Fruit fly (Drosophila melanogaster) whole organism, embryonic: ENCODE results near the gene CG18563.

Experiments used
- Awh ChIP-seq: fragments of 200-800 bp; sonication (Bioruptor generic); IDR thresholded peaks from 2 replicates; pipeline ENCODE4, ENCODE4 v1.3.6; 2022; ENCODE audit warnings: missing biosample characterization, missing genetic modification characterization
- CG10654 ChIP-seq: fragments of 200-800 bp; sonication (Bioruptor generic); optimal IDR thresholded peaks from 2 replicates; lab custom pipeline; 2016; ENCODE audit warnings: missing biosample characterization, missing genetic modification characterization
- CG11247 ChIP-seq: fragments of 200-800 bp; sonication (Bioruptor generic); IDR thresholded peaks from 2 replicates; pipeline ENCODE4 v1.3.6; 2022; ENCODE audit warnings: missing biosample characterization, missing genetic modification characterization
- CG11504 ChIP-seq: fragments of 200-800 bp; sonication (Bioruptor generic); optimal IDR thresholded peaks from 3 replicates; lab custom pipeline; 2019; ENCODE audit warnings: missing biosample characterization, mild to moderate bottlenecking, missing genetic modification characterization, moderate library complexity
- CG11723 ChIP-seq: fragments of 200-800 bp; sonication (Bioruptor generic); optimal IDR thresholded peaks from 2 replicates; lab custom pipeline; 2017; ENCODE audit warnings: missing biosample characterization, mild to moderate bottlenecking, missing genetic modification characterization
- CG12104 ChIP-seq: fragments of 200-800 bp; sonication (Bioruptor generic); optimal IDR thresholded peaks from 3 replicates; lab custom pipeline; 2016; ENCODE audit warnings: missing biosample characterization, missing genetic modification characterization
- CG12236 ChIP-seq: fragments of 200-800 bp; sonication (Bioruptor generic); optimal IDR thresholded peaks from 2 replicates; lab custom pipeline; 2016; ENCODE audit warnings: missing biosample characterization, missing genetic modification characterization
- CG12744 ChIP-seq: fragments of 200-800 bp; sonication (Bioruptor generic); optimal IDR thresholded peaks from 2 replicates; lab custom pipeline; 2016; ENCODE audit warnings: missing biosample characterization, missing genetic modification characterization
- CG12769 ChIP-seq: fragments of 200-800 bp; sonication (Bioruptor generic); optimal IDR thresholded peaks from 2 replicates; lab custom pipeline; 2019; ENCODE audit warnings: missing biosample characterization, mild to moderate bottlenecking, missing genetic modification characterization, moderate library complexity
- CG15479 ChIP-seq: fragments of 200-800 bp; sonication (Bioruptor generic); optimal IDR thresholded peaks from 3 replicates; lab custom pipeline; 2019; ENCODE audit warnings: missing biosample characterization, mild to moderate bottlenecking, missing genetic modification characterization, moderate library complexity
- CG1602 ChIP-seq: fragments of 200-800 bp; sonication (Bioruptor generic); optimal IDR thresholded peaks from 3 replicates; lab custom pipeline; 2016; ENCODE audit warnings: missing biosample characterization, missing genetic modification characterization
- CG17912 ChIP-seq: fragments of 200-800 bp; sonication (Bioruptor generic); optimal IDR thresholded peaks from 2 replicates; lab custom pipeline; 2018; ENCODE audit warnings: missing biosample characterization, mild to moderate bottlenecking, missing genetic modification characterization
- CG3065 ChIP-seq: fragments of 200-800 bp; sonication (Bioruptor generic); optimal IDR thresholded peaks from 2 replicates; lab custom pipeline; 2016; ENCODE audit warnings: missing biosample characterization, missing genetic modification characterization
- CG31365 ChIP-seq: fragments of 200-800 bp; sonication (Bioruptor generic); optimal IDR thresholded peaks from 2 replicates; lab custom pipeline; 2018; ENCODE audit warnings: missing biosample characterization, mild to moderate bottlenecking, missing genetic modification characterization
- CG3847 ChIP-seq: fragments of 200-800 bp; sonication (Bioruptor generic); IDR thresholded peaks from 2 replicates; pipeline ENCODE4 v1.3.6; 2022; ENCODE audit warnings: missing biosample characterization, missing genetic modification characterization
- CG3995 ChIP-seq: fragments of 200-800 bp; sonication (Bioruptor generic); optimal IDR thresholded peaks from 3 replicates; lab custom pipeline; 2016; ENCODE audit warnings: missing biosample characterization, missing genetic modification characterization
- CG4617 ChIP-seq: fragments of 200-800 bp; sonication (Bioruptor generic); optimal IDR thresholded peaks from 3 replicates; lab custom pipeline; 2016; ENCODE audit warnings: missing biosample characterization, missing genetic modification characterization, borderline replicate concordance
- CG4854 ChIP-seq: fragments of 200-800 bp; sonication (Bioruptor generic); optimal IDR thresholded peaks from 2 replicates; lab custom pipeline; 2016; ENCODE audit warnings: missing biosample characterization, missing genetic modification characterization, inconsistent platforms
- CG5180 ChIP-seq: fragments of 200-800 bp; sonication (Bioruptor generic); optimal IDR thresholded peaks from 3 replicates; lab custom pipeline; 2017; ENCODE audit warnings: missing biosample characterization, missing genetic modification characterization, mild to moderate bottlenecking, moderate library complexity, missing genetic modification reagents
- CG7928 ChIP-seq: fragments of 200-800 bp; sonication (Bioruptor generic); optimal IDR thresholded peaks from 2 replicates; lab custom pipeline; 2017; ENCODE audit warnings: missing biosample characterization, mild to moderate bottlenecking, missing genetic modification characterization
- CG9727 ChIP-seq: fragments of 200-800 bp; sonication (Bioruptor generic); optimal IDR thresholded peaks from 3 replicates; lab custom pipeline; 2017; ENCODE audit warnings: missing biosample characterization, mild to moderate bottlenecking, missing genetic modification characterization
- CG9876 ChIP-seq: fragments of 200-800 bp; sonication (Bioruptor generic); optimal IDR thresholded peaks from 2 replicates; lab custom pipeline; 2016; ENCODE audit warnings: missing biosample characterization, missing genetic modification characterization
- CHES-1-like ChIP-seq: fragments of 200-800 bp; sonication (Bioruptor generic); optimal IDR thresholded peaks from 2 replicates; lab custom pipeline; 2016; ENCODE audit warnings: missing biosample characterization, missing genetic modification characterization
- Camta ChIP-seq: fragments of 200-800 bp; sonication (Bioruptor generic); optimal IDR thresholded peaks from 2 replicates; lab custom pipeline; 2016; ENCODE audit warnings: missing biosample characterization, missing genetic modification characterization
- D19B ChIP-seq: fragments of 200-800 bp; sonication (Bioruptor generic); optimal IDR thresholded peaks from 2 replicates; lab custom pipeline; 2017; ENCODE audit warnings: missing biosample characterization, mild to moderate bottlenecking, missing genetic modification characterization
- Fer1 ChIP-seq: fragments of 200-800 bp; sonication (Bioruptor generic); optimal IDR thresholded peaks from 2 replicates; lab custom pipeline; 2017; ENCODE audit warnings: missing biosample characterization, mild to moderate bottlenecking, missing genetic modification characterization
- Gug ChIP-seq: fragments of 200-800 bp; sonication (Bioruptor generic); IDR thresholded peaks from 4 replicates; pipeline ENCODE4 v1.3.6; 2022; ENCODE audit warnings: missing biosample characterization, missing genetic modification characterization
- Hr78 ChIP-seq, 2 experiments: fragments of 200-800 bp in 1 of 2; fragments of >200 bp in 1 of 2; sonication (Bioruptor generic) in 1 of 2; optimal IDR thresholded peaks; 2 replicates each; lab custom pipeline; 2017 to 2019; ENCODE audit warnings: missing biosample characterization in 2 of 2, missing genetic modification characterization in 2 of 2, mild to moderate bottlenecking in 1 of 2, moderate library complexity in 1 of 2
- Max ChIP-seq: fragments of 200-800 bp; sonication (Bioruptor generic); optimal IDR thresholded peaks from 2 replicates; lab custom pipeline; 2016; ENCODE audit warnings: missing biosample characterization, mild to moderate bottlenecking, missing genetic modification characterization
- NC2β ChIP-seq: fragments of 200-800 bp; sonication (Bioruptor generic); optimal IDR thresholded peaks from 2 replicates; lab custom pipeline; 2016; ENCODE audit warnings: missing biosample characterization, missing genetic modification characterization
- NK7.1 ChIP-seq: fragments of 200-800 bp; sonication (Bioruptor generic); optimal IDR thresholded peaks from 3 replicates; lab custom pipeline; 2016; ENCODE audit warnings: missing biosample characterization, missing genetic modification characterization
- Oaz ChIP-seq: fragments of 200-800 bp; sonication (Bioruptor generic); IDR thresholded peaks from 2 replicates; pipeline ENCODE4 v1.3.6; 2022; ENCODE audit warnings: missing biosample characterization, missing genetic modification characterization
- Opbp ChIP-seq: fragments of 200-800 bp; sonication (Bioruptor generic); IDR thresholded peaks from 3 replicates; pipeline ENCODE4 v1.3.6; 2022; ENCODE audit warnings: missing biosample characterization, missing genetic modification characterization; ENCODE audit not compliant: partially characterized antibody
- Pdp1 ChIP-seq, 2 experiments: fragments of 200-800 bp; sonication (Bioruptor generic); optimal IDR thresholded peaks; 3 replicates each; lab custom pipeline; 2016; ENCODE audit warnings: missing biosample characterization in 2 of 2, missing genetic modification characterization in 2 of 2, mild to moderate bottlenecking in 1 of 2, moderate library complexity in 1 of 2
- Sox100B ChIP-seq: fragments of 200-800 bp; sonication (Bioruptor generic); optimal IDR thresholded peaks from 3 replicates; lab custom pipeline; 2018; ENCODE audit warnings: missing biosample characterization, mild to moderate bottlenecking, missing genetic modification characterization
- bsh ChIP-seq, 2 experiments: fragments of 200-800 bp; sonication (Bioruptor generic); optimal IDR thresholded peaks; 2 replicates each; lab custom pipeline; 2017 to 2018; ENCODE audit warnings: mild to moderate bottlenecking in 2 of 2, missing biosample characterization in 2 of 2, missing genetic modification characterization in 2 of 2, moderate library complexity in 1 of 2
- btn ChIP-seq: fragments of 200-800 bp; sonication (Bioruptor generic); optimal IDR thresholded peaks from 2 replicates; lab custom pipeline; 2016; ENCODE audit warnings: missing biosample characterization, missing genetic modification characterization
- ci ChIP-seq: fragments of 200-800 bp; sonication (Bioruptor generic); IDR thresholded peaks from 3 replicates; pipeline ENCODE4 v1.3.6; 2022; ENCODE audit warnings: missing biosample characterization, missing genetic modification characterization
- dan ChIP-seq: fragments of 200-800 bp; sonication (Bioruptor generic); IDR thresholded peaks from 2 replicates; pipeline ENCODE4 v1.3.6; 2022; ENCODE audit warnings: missing biosample characterization, missing genetic modification characterization
- disco-r ChIP-seq: fragments of 200-800 bp; sonication (Bioruptor generic); optimal IDR thresholded peaks from 2 replicates; lab custom pipeline; 2016; ENCODE audit warnings: missing biosample characterization, missing genetic modification characterization
- ftz-f1 ChIP-seq: fragments of 200-800 bp; sonication (Bioruptor generic); optimal IDR thresholded peaks from 2 replicates; lab custom pipeline; 2016; ENCODE audit warnings: missing biosample characterization, missing genetic modification characterization
- gcm ChIP-seq: fragments of 200-800 bp; sonication (Bioruptor generic); optimal IDR thresholded peaks from 2 replicates; lab custom pipeline; 2019; ENCODE audit warnings: missing biosample characterization, mild to moderate bottlenecking, missing genetic modification characterization, moderate library complexity
- ind ChIP-seq: fragments of 200-800 bp; sonication (Bioruptor generic); optimal IDR thresholded peaks from 3 replicates; lab custom pipeline; 2016; ENCODE audit warnings: missing biosample characterization, missing genetic modification characterization
- lbe ChIP-seq: fragments of 200-800 bp; sonication (Bioruptor generic); optimal IDR thresholded peaks from 2 replicates; lab custom pipeline; 2016; ENCODE audit warnings: missing biosample characterization, mild to moderate bottlenecking, missing genetic modification characterization
- pzg ChIP-seq: fragments of 200-800 bp; sonication (Bioruptor generic); optimal IDR thresholded peaks from 3 replicates; lab custom pipeline; 2018; ENCODE audit warnings: missing biosample characterization, mild to moderate bottlenecking, missing genetic modification characterization, moderate library complexity
- repo ChIP-seq: fragments of 200-800 bp; sonication (Bioruptor generic); optimal IDR thresholded peaks from 2 replicates; lab custom pipeline; 2016; ENCODE audit warnings: missing biosample characterization, missing genetic modification characterization
- row ChIP-seq: fragments of 200-800 bp; sonication (Bioruptor generic); IDR thresholded peaks from 3 replicates; pipeline ENCODE4 v1.3.6; 2022; ENCODE audit warnings: missing biosample characterization, missing genetic modification characterization
- run ChIP-seq: fragments of 200-800 bp; sonication (Bioruptor generic); optimal IDR thresholded peaks from 3 replicates; lab custom pipeline; 2018; ENCODE audit warnings: missing biosample characterization, mild to moderate bottlenecking, missing genetic modification characterization
- so ChIP-seq: fragments of 200-800 bp; sonication (Bioruptor generic); IDR thresholded peaks from 3 replicates; pipeline ENCODE4 v1.3.6; 2022; ENCODE audit warnings: missing biosample characterization, missing genetic modification characterization
- toy ChIP-seq: fragments of 200-800 bp; sonication (Bioruptor generic); IDR thresholded peaks from 2 replicates; pipeline ENCODE4 v1.3.6; 2022; ENCODE audit warnings: missing biosample characterization, missing genetic modification characterization
- trh ChIP-seq: fragments of 200-800 bp; sonication (Bioruptor generic); optimal IDR thresholded peaks from 2 replicates; lab custom pipeline; 2016; ENCODE audit warnings: missing biosample characterization, missing genetic modification characterization

The CG18563 gene

dm6 chr2L:17410358-17410757 is 47.5 kb downstream of the CG18563 start, which contains the start of the genes Polr2J and CG15141 (continued):
- TF ChIP-seq CG17912 (GFP tag; lab: Kevin White, UChicago): no peak
- peak; percentile 83; the same call in 3 of the 4 replicates for TF ChIP-seq Gug (GFP tag; lab: Robert Waterston, UW)
- no peak for TF ChIP-seq gcm (GFP tag; lab: Kevin White, UChicago)
- TF ChIP-seq NK7.1 (GFP tag; lab: Kevin White, UChicago): peak; percentile 13
- TF ChIP-seq ftz-f1 (GFP tag; lab: Kevin White, UChicago): no peak
- TF ChIP-seq lbe: peak; percentile 76
- no peak for TF ChIP-seq CG5180
- TF ChIP-seq so (GFP tag; lab: Robert Waterston, UW): no peak; the same call in 2 of the 3 replicates
- peak; percentile 21 for TF ChIP-seq CG12744
- peak; percentile 59 for TF ChIP-seq Camta (GFP tag; lab: Kevin White, UChicago)
- no peak for TF ChIP-seq CG12769 (tag; lab: Kevin White, UChicago)
- TF ChIP-seq Pdp1 (GFP tag; optimal IDR thresholded peaks at IDR 0.05; lab: Kevin White, UChicago): peak in 1 of 2 experiments; percentile 75
- peak; percentile 68; the same call in 2 of the 3 replicates for TF ChIP-seq ci (GFP tag; lab: Robert Waterston, UW)
- TF ChIP-seq CG10654 (GFP tag; lab: Kevin White, UChicago): peak; percentile 83
- peak; percentile 90 for TF ChIP-seq CG9727 (GFP tag; lab: Kevin White, UChicago)
- TF ChIP-seq Oaz (GFP tag; lab: Robert Waterston, UW): peak; percentile 56; the same call in 1 of the 2 replicates
- peak; percentile 81 for TF ChIP-seq Sox100B (GFP tag; lab: Kevin White, UChicago)
- TF ChIP-seq NC2β (GFP tag; lab: Kevin White, UChicago): peak; percentile 54
- peak; percentile 87 for TF ChIP-seq CG1602 (GFP tag; lab: Kevin White, UChicago)
- peak; percentile 67 for TF ChIP-seq pzg (GFP tag; lab: Kevin White, UChicago)
- TF ChIP-seq CG3065 (GFP tag; lab: Kevin White, UChicago): peak; percentile 44
- peak; percentile 66 for TF ChIP-seq trh (GFP tag; lab: Kevin White, UChicago)
- TF ChIP-seq Max (GFP tag; lab: Kevin White, UChicago): peak; percentile 88
- TF ChIP-seq CG11723 (GFP tag; lab: Kevin White, UChicago): peak; percentile 76
- peak; percentile 37; the same call in 1 of the 2 replicates for TF ChIP-seq Awh (GFP tag; lab: Robert Waterston, UW)
- no peak for TF ChIP-seq Hr78 (GFP tag; optimal IDR thresholded peaks at IDR 0.05; lab: Kevin White, UChicago)
- TF ChIP-seq CG9876 (GFP tag; lab: Kevin White, UChicago): peak; percentile 41
- TF ChIP-seq CG11247: peak; percentile 82
- TF ChIP-seq CG31365 (tag; lab: Kevin White, UChicago): no peak
- TF ChIP-seq Fer1 (GFP tag; lab: Kevin White, UChicago): no peak
- TF ChIP-seq run: no peak
- peak; percentile 56 for TF ChIP-seq CG12104 (GFP tag; lab: Kevin White, UChicago)
- TF ChIP-seq Opbp (GFP tag; lab: Robert Waterston, UW): peak; percentile 64; the same call in 2 of the 3 replicates
- peak; percentile 69 for TF ChIP-seq CG4854 (GFP tag; lab: Kevin White, UChicago)
- peak; percentile 14 for TF ChIP-seq CG15479 (GFP tag; lab: Kevin White, UChicago)
- TF ChIP-seq D19B (GFP tag; lab: Kevin White, UChicago): peak; percentile 71
- TF ChIP-seq CG4617 (GFP tag; lab: Kevin White, UChicago): peak; percentile 89
- TF ChIP-seq ind (GFP tag; lab: Kevin White, UChicago): peak; percentile 87
- TF ChIP-seq disco-r (GFP tag; lab: Kevin White, UChicago): no peak
- peak; percentile 68 for TF ChIP-seq CG7928 (GFP tag; lab: Kevin White, UChicago)
- no peak for TF ChIP-seq toy (GFP tag; lab: Robert Waterston, UW)
- TF ChIP-seq CG3995 (GFP tag; lab: Kevin White, UChicago): peak; percentile 56
- TF ChIP-seq CG3847 (GFP tag; lab: Robert Waterston, UW): peak; percentile 94
- peak; percentile 76 for TF ChIP-seq CHES-1-like
- TF ChIP-seq bsh (GFP tag; optimal IDR thresholded peaks at IDR 0.05; lab: Kevin White, UChicago): peak in 1 of 2 experiments; percentile 82
- TF ChIP-seq row (GFP tag; lab: Robert Waterston, UW): peak; percentile 97
- TF ChIP-seq dan (GFP tag; lab: Robert Waterston, UW): no peak
- no peak for TF ChIP-seq CG12236 (GFP tag; lab: Kevin White, UChicago)
- peak; percentile 44 for TF ChIP-seq btn (GFP tag; lab: Kevin White, UChicago)
- TF ChIP-seq CG11504 (tag; lab: Kevin White, UChicago): no peak
- TF ChIP-seq repo (GFP tag; lab: Kevin White, UChicago): no peak
